Worm (Caenorhabditis elegans) whole organism, early embryonic: Measurements from ENCODE around the gene cutl-1.

ENCODE experiments used
- B0310.2 ChIP-seq: sonication (generic microtip); optimal IDR thresholded peaks from 2 replicates; lab custom pipeline; 2016; ENCODE audit warnings: mild to moderate bottlenecking, missing genetic modification characterization, missing compliant biosample characterization
- ama-1 ChIP-seq: fragments of 150-350 bp; optimal IDR thresholded peaks from 2 replicates; lab custom pipeline; 2014
- ceh-36 ChIP-seq: sonication (generic microtip); optimal IDR thresholded peaks from 2 replicates; lab custom pipeline; 2016; ENCODE audit warnings: missing genetic modification characterization, inconsistent platforms, missing compliant biosample characterization
- ets-7 ChIP-seq: sonication (generic microtip); optimal IDR thresholded peaks from 2 replicates; lab custom pipeline; 2016; ENCODE audit warnings: missing genotype, missing genetic modification characterization, missing compliant biosample characterization
- hmg-4 ChIP-seq: fragments of 200-800 bp; sonication (Bioruptor generic); optimal IDR thresholded peaks from 2 replicates; lab custom pipeline; 2018; ENCODE audit warnings: mild to moderate bottlenecking, missing genetic modification characterization, missing compliant biosample characterization
- hnd-1 ChIP-seq: sonication (generic microtip); optimal IDR thresholded peaks from 2 replicates; lab custom pipeline; 2016; ENCODE audit warnings: missing genetic modification characterization, missing compliant biosample characterization
- tbx-37 ChIP-seq: fragments of 200-800 bp; sonication (Bioruptor generic); conservative IDR thresholded peaks from 2 replicates; pipeline ENCODE4 v1.3.6; 2022; ENCODE audit warnings: missing genetic modification reagents, missing genetic modification characterization, missing compliant biosample characterization

- TF ChIP-seq ets-7 (no peak), hmg-4 (GFP tag; lab: Kevin White, UChicago) (no peak), tbx-37 (GFP tag; lab: Robert Waterston, UW) (no peak), B0310.2 (no peak), ama-1 (no peak), hnd-1 (no peak), ceh-36 (tag; lab: Kevin White, UChicago) (no peak)
These were observed 7.4 kb upstream of the cutl-1 start for ce11 chrV:13413301-13413700.
